Fruit fly (Drosophila melanogaster) whole organism, embryonic: ENCODE measurements around the gene CG1785.
A peak's percentile ranks its signal among the peaks of the same experiment; 100 is the strongest.

Source experiments
- Ada2b ChIP-seq: fragments of 200-800 bp; sonication (Bioruptor generic); IDR thresholded peaks from 2 replicates; pipeline ENCODE4 v1.3.6; 2022; ENCODE audit warnings: missing biosample characterization, missing genetic modification characterization
- CG10209 ChIP-seq: fragments of 200-800 bp; sonication (Bioruptor generic); optimal IDR thresholded peaks from 3 replicates; lab custom pipeline; 2017; ENCODE audit warnings: missing biosample characterization, mild to moderate bottlenecking, missing genetic modification characterization, missing genetic modification reagents
- CG10267 ChIP-seq: fragments of 200-800 bp; sonication (Bioruptor generic); optimal IDR thresholded peaks from 2 replicates; lab custom pipeline; 2018; ENCODE audit warnings: missing biosample characterization, mild to moderate bottlenecking, missing genetic modification characterization, moderate library complexity
- CG11398 ChIP-seq: fragments of 200-800 bp; sonication (Bioruptor generic); optimal IDR thresholded peaks from 2 replicates; lab custom pipeline; 2016; ENCODE audit warnings: missing biosample characterization, missing genetic modification characterization
- CG12744 ChIP-seq: fragments of 200-800 bp; sonication (Bioruptor generic); optimal IDR thresholded peaks from 2 replicates; lab custom pipeline; 2016; ENCODE audit warnings: missing biosample characterization, missing genetic modification characterization
- CG14710 ChIP-seq: fragments of 200-800 bp; sonication (Bioruptor generic); optimal IDR thresholded peaks from 3 replicates; lab custom pipeline; 2019; ENCODE audit warnings: missing biosample characterization, mild to moderate bottlenecking, missing genetic modification characterization, moderate library complexity
- CG18262 ChIP-seq: fragments of 200-800 bp; optimal IDR thresholded peaks from 3 replicates; lab custom pipeline; 2019; ENCODE audit warnings: missing biosample characterization, mild to moderate bottlenecking, missing genetic modification characterization, moderate library complexity
- CG18476 ChIP-seq: fragments of 200-800 bp; sonication (Bioruptor generic); optimal IDR thresholded peaks from 2 replicates; lab custom pipeline; 2016; ENCODE audit warnings: missing biosample characterization, mild to moderate bottlenecking, missing genetic modification characterization
- CG2678 ChIP-seq: fragments of 200-800 bp; sonication (Bioruptor generic); optimal IDR thresholded peaks from 3 replicates; lab custom pipeline; 2019; ENCODE audit warnings: missing biosample characterization, mild to moderate bottlenecking, missing genetic modification characterization, moderate library complexity
- CG3281 ChIP-seq: fragments of 200-800 bp; sonication (Bioruptor generic); optimal IDR thresholded peaks from 3 replicates; lab custom pipeline; 2017; ENCODE audit warnings: missing biosample characterization, mild to moderate bottlenecking, missing genetic modification characterization
- CG3838 ChIP-seq: fragments of 200-800 bp; sonication (Bioruptor generic); optimal IDR thresholded peaks from 3 replicates; lab custom pipeline; 2016; ENCODE audit warnings: missing biosample characterization, missing genetic modification characterization
- CG4707 ChIP-seq: fragments of 200-800 bp; sonication (Bioruptor generic); optimal IDR thresholded peaks from 2 replicates; lab custom pipeline; 2018; ENCODE audit warnings: missing biosample characterization, mild to moderate bottlenecking, missing genetic modification characterization, moderate library complexity
- CG6254 ChIP-seq: fragments of 200-800 bp; sonication (Bioruptor generic); optimal IDR thresholded peaks from 3 replicates; lab custom pipeline; 2017; ENCODE audit warnings: mild to moderate bottlenecking, missing biosample characterization, missing genetic modification reagents, missing genetic modification characterization
- CG6689 ChIP-seq: fragments of 200-800 bp; sonication (Bioruptor generic); IDR thresholded peaks from 2 replicates; pipeline ENCODE4 v1.3.6; 2022; ENCODE audit warnings: missing biosample characterization, missing genetic modification characterization
- CG8388 ChIP-seq: fragments of 200-800 bp; sonication (Bioruptor generic); optimal IDR thresholded peaks from 2 replicates; lab custom pipeline; 2019; ENCODE audit warnings: missing biosample characterization, mild to moderate bottlenecking, missing genetic modification characterization, moderate library complexity
- CG9876 ChIP-seq: fragments of 200-800 bp; sonication (Bioruptor generic); optimal IDR thresholded peaks from 2 replicates; lab custom pipeline; 2016; ENCODE audit warnings: missing biosample characterization, missing genetic modification characterization
- D19A ChIP-seq: fragments of 200-800 bp; optimal IDR thresholded peaks from 3 replicates; lab custom pipeline; 2019; ENCODE audit warnings: missing biosample characterization, mild to moderate bottlenecking, missing genetic modification characterization, moderate library complexity
- Dip3 ChIP-seq: fragments of 200-800 bp; sonication (Bioruptor generic); optimal IDR thresholded peaks from 3 replicates; lab custom pipeline; 2016; ENCODE audit warnings: missing biosample characterization, missing genetic modification characterization
- E2f2 ChIP-seq: fragments of 200-800 bp; sonication (Bioruptor generic); IDR thresholded peaks from 2 replicates; pipeline ENCODE4 v1.3.6; 2022; ENCODE audit warnings: missing biosample characterization, missing genetic modification characterization
- Ets97D ChIP-seq: fragments of 200-800 bp; sonication (Bioruptor generic); optimal IDR thresholded peaks from 3 replicates; lab custom pipeline; 2016; ENCODE audit warnings: missing biosample characterization, missing genetic modification characterization
- H2.0 ChIP-seq: fragments of 200-800 bp; sonication (Bioruptor generic); IDR thresholded peaks from 2 replicates; pipeline ENCODE4 v1.3.6; 2022; ENCODE audit warnings: missing biosample characterization, missing genetic modification characterization
- Hmx ChIP-seq: fragments of 200-800 bp; sonication (Bioruptor generic); optimal IDR thresholded peaks from 2 replicates; lab custom pipeline; 2016; ENCODE audit warnings: missing biosample characterization, missing genetic modification characterization
- Mrtf ChIP-seq: fragments of 200-800 bp; sonication (Bioruptor generic); IDR thresholded peaks from 3 replicates; pipeline ENCODE4 v1.3.6; 2022; ENCODE audit warnings: missing biosample characterization, missing genetic modification characterization
- Myb ChIP-seq: fragments of 200-800 bp; sonication (Bioruptor generic); optimal IDR thresholded peaks from 2 replicates; lab custom pipeline; 2016; ENCODE audit warnings: missing biosample characterization, missing genetic modification characterization
- Oli ChIP-seq: fragments of 200-800 bp; sonication (Bioruptor generic); optimal IDR thresholded peaks from 2 replicates; lab custom pipeline; 2018; ENCODE audit warnings: missing biosample characterization, mild to moderate bottlenecking, missing genetic modification characterization, moderate library complexity
- Opbp ChIP-seq: fragments of 200-800 bp; sonication (Bioruptor generic); IDR thresholded peaks from 3 replicates; pipeline ENCODE4 v1.3.6; 2022; ENCODE audit warnings: missing biosample characterization, missing genetic modification characterization; ENCODE audit not compliant: partially characterized antibody
- Rx ChIP-seq: fragments of 200-800 bp; sonication (Bioruptor generic); IDR thresholded peaks from 2 replicates; pipeline ENCODE4 v1.3.6; 2022; ENCODE audit warnings: missing biosample characterization, missing genetic modification characterization
- Sox102F ChIP-seq: fragments of 200-800 bp; sonication (Bioruptor generic); optimal IDR thresholded peaks from 2 replicates; lab custom pipeline; 2018; ENCODE audit warnings: missing biosample characterization, mild to moderate bottlenecking, missing genetic modification characterization, moderate library complexity
- ac ChIP-seq: fragments of 200-800 bp; sonication (Bioruptor generic); optimal IDR thresholded peaks from 3 replicates; lab custom pipeline; 2017; ENCODE audit warnings: missing biosample characterization, mild to moderate bottlenecking, missing genetic modification characterization
- ap ChIP-seq: fragments of 200-800 bp; sonication (Bioruptor generic); IDR thresholded peaks from 2 replicates; pipeline ENCODE4 v1.3.6; 2022; ENCODE audit warnings: missing biosample characterization, missing genetic modification characterization
- ato ChIP-seq: fragments of 200-800 bp; sonication (Bioruptor generic); IDR thresholded peaks from 2 replicates; pipeline ENCODE4 v1.3.6; 2022; ENCODE audit warnings: missing biosample characterization, missing genetic modification characterization; ENCODE audit not compliant: partially characterized antibody
- bab2 ChIP-seq: fragments of 200-800 bp; sonication (Bioruptor generic); optimal IDR thresholded peaks from 2 replicates; lab custom pipeline; 2016; ENCODE audit warnings: missing biosample characterization, missing genetic modification characterization
- cad ChIP-seq: fragments of >200 bp; optimal IDR thresholded peaks from 2 replicates; lab custom pipeline; 2017; ENCODE audit warnings: missing biosample characterization, missing genetic modification characterization
- chn ChIP-seq: fragments of 200-800 bp; sonication (Bioruptor generic); optimal IDR thresholded peaks from 2 replicates; lab custom pipeline; 2016; ENCODE audit warnings: missing biosample characterization, missing genetic modification characterization
- dan ChIP-seq: fragments of 200-800 bp; sonication (Bioruptor generic); IDR thresholded peaks from 2 replicates; pipeline ENCODE4 v1.3.6; 2022; ENCODE audit warnings: missing biosample characterization, missing genetic modification characterization
- esg ChIP-seq: fragments of 200-800 bp; sonication (Bioruptor generic); conservative IDR thresholded peaks from 2 replicates; pipeline ENCODE4 v1.3.6; 2022; ENCODE audit warnings: missing biosample characterization, missing genetic modification characterization
- gem ChIP-seq: fragments of 200-800 bp; sonication (Bioruptor generic); optimal IDR thresholded peaks from 2 replicates; lab custom pipeline; 2019; ENCODE audit warnings: missing biosample characterization, mild to moderate bottlenecking, missing genetic modification characterization, moderate library complexity
- grau ChIP-seq: fragments of 200-800 bp; optimal IDR thresholded peaks from 3 replicates; lab custom pipeline; 2019; ENCODE audit warnings: missing biosample characterization, mild to moderate bottlenecking, missing genetic modification characterization, moderate library complexity
- h ChIP-seq: fragments of >200 bp; optimal IDR thresholded peaks from 2 replicates; lab custom pipeline; 2017
- klu ChIP-seq: fragments of 200-800 bp; sonication (Bioruptor generic); IDR thresholded peaks from 2 replicates; pipeline ENCODE4 v1.3.6; 2022; ENCODE audit warnings: missing biosample characterization, missing genetic modification characterization
- kni ChIP-seq: fragments of 200-800 bp; sonication (Bioruptor generic); optimal IDR thresholded peaks from 3 replicates; lab custom pipeline; 2017; ENCODE audit warnings: mild to moderate bottlenecking, missing biosample characterization, missing genetic modification reagents, missing genetic modification characterization
- lmd ChIP-seq: fragments of 200-800 bp; sonication (Bioruptor generic); IDR thresholded peaks from 2 replicates; pipeline ENCODE4 v1.3.6; 2022; ENCODE audit warnings: missing biosample characterization, missing genetic modification characterization
- org-1 ChIP-seq: fragments of 200-800 bp; sonication (Bioruptor generic); optimal IDR thresholded peaks from 2 replicates; lab custom pipeline; 2017; ENCODE audit warnings: missing biosample characterization, missing genetic modification characterization
- phol ChIP-seq: fragments of 200-800 bp; sonication (Bioruptor generic); optimal IDR thresholded peaks from 3 replicates; lab custom pipeline; 2018; ENCODE audit warnings: missing biosample characterization, mild to moderate bottlenecking, missing genetic modification characterization, moderate library complexity
- shn ChIP-seq: fragments of 200-800 bp; sonication (Bioruptor generic); optimal IDR thresholded peaks from 3 replicates; lab custom pipeline; 2016; ENCODE audit warnings: missing biosample characterization, missing genetic modification characterization
- stc ChIP-seq: fragments of 200-800 bp; sonication (Bioruptor generic); IDR thresholded peaks from 2 replicates; pipeline ENCODE4 v1.3.6; 2022; ENCODE audit warnings: missing biosample characterization, missing genetic modification characterization
- tgo ChIP-seq: fragments of 200-800 bp; sonication (Bioruptor generic); IDR thresholded peaks from 3 replicates; pipeline ENCODE4 v1.3.6; 2022; ENCODE audit warnings: missing biosample characterization, missing genetic modification characterization
- tin ChIP-seq: fragments of 200-800 bp; sonication (Bioruptor generic); optimal IDR thresholded peaks from 3 replicates; lab custom pipeline; 2016; ENCODE audit warnings: missing biosample characterization, missing genetic modification characterization
- tup ChIP-seq: fragments of 200-800 bp; sonication (Bioruptor generic); optimal IDR thresholded peaks from 2 replicates; lab custom pipeline; 2016; ENCODE audit warnings: missing biosample characterization, mild to moderate bottlenecking, missing genetic modification characterization, moderate library complexity

The CG1785 gene

DNA sequence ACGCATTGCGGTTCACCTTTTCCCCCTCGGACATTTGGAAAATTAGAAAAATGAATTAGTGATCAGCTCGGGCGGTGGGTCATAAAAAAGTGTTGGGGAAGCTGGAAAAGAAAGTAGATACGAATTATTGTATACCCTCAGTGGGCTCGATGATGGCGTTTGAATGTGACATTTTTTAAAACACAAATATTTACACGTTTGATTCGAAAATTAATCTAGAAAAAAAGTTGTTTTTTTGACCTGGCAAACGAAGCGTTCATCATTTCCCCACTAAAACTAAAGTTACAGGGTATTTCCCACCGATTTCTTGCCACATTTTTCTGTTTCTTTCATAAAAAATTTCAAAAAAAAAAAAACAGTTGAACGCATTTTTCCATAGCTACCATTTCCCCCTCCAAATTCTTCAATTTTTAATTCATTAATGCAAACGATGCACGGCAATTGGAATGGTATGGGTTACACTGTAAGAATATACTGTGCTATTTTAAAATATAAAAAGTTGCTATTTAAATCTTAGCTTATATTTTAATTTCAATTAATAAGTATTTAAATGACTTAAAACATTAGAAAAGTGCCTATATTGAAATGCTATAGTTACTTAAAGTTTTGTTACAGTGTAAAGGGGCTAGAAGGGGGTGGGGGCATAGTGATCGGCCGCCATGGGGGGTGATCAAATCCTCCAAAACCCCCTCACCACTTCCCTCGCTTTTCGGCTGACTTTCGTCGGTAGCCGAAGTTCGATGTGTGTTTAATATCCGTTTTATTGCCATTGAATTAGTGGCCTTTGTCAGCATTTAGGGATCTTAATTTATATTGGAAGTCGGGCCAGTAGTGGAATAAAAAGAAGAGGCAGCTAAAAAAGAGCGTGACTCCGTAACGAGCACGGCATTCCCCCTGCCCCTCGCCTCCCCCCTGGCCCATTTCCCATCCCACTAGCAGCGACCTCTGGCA is 43.1 kb upstream of the CG1785 start (continued):
- TF ChIP-seq org-1 (GFP tag; lab: Kevin White, UChicago) (no peak), Opbp (GFP tag; lab: Robert Waterston, UW) (no peak), CG6254 (GFP tag; lab: Kevin White, UChicago) (no peak), stc (GFP tag; lab: Robert Waterston, UW) (0 out of 2 replicates have a peak, but pooled peaks have one; percentile 64), bab2 (GFP tag; lab: Kevin White, UChicago) (peak; percentile 59), CG14710 (peak; percentile 65), Hmx (no peak), ac (no peak), tup (GFP tag; lab: Kevin White, UChicago) (no peak), E2f2 (GFP tag; lab: Robert Waterston, UW) (peak; percentile 27; the same call in 1 of the 2 replicates), h (lab: Kevin White, UChicago) (no peak), grau (tag; lab: Kevin White, UChicago) (peak; percentile 32), CG9876 (GFP tag; lab: Kevin White, UChicago) (no peak), kni (GFP tag; lab: Kevin White, UChicago) (no peak), shn (GFP tag; lab: Kevin White, UChicago) (no peak), Ets97D (GFP tag; lab: Kevin White, UChicago) (no peak), CG2678 (tag; lab: Kevin White, UChicago) (peak; percentile 40), chn (GFP tag; lab: Kevin White, UChicago) (peak; percentile 64), ap (GFP tag; lab: Robert Waterston, UW) (peak; percentile 55; the same call in 1 of the 2 replicates), CG11398 (no peak), CG3838 (GFP tag; lab: Kevin White, UChicago) (no peak), CG10209 (GFP tag; lab: Kevin White, UChicago) (peak; percentile 27), CG12744 (GFP tag; lab: Kevin White, UChicago) (no peak), tgo (peak; percentile 40; the same call in 2 of the 3 replicates), H2.0 (GFP tag; lab: Robert Waterston, UW) (peak; percentile 46; the same call in 1 of the 2 replicates), CG18262 (tag; lab: Kevin White, UChicago) (peak; percentile 80), phol (peak; percentile 61), gem (tag; lab: Kevin White, UChicago) (peak; percentile 62), dan (GFP tag; lab: Robert Waterston, UW) (peak; percentile 55; the same call in 1 of the 2 replicates), D19A (tag; lab: Kevin White, UChicago) (peak; percentile 52), Rx (GFP tag; lab: Robert Waterston, UW) (peak; percentile 59), cad (GFP tag; lab: Kevin White, UChicago) (no peak), tin (GFP tag; lab: Kevin White, UChicago) (peak; percentile 20), Oli (tag; lab: Kevin White, UChicago) (peak; percentile 21), CG3281 (GFP tag; lab: Kevin White, UChicago) (no peak), CG8388 (GFP tag; lab: Kevin White, UChicago) (peak; percentile 45), CG18476 (no peak), Myb (GFP tag; lab: Kevin White, UChicago) (no peak), CG10267 (tag; lab: Kevin White, UChicago) (peak; percentile 55), klu (GFP tag; lab: Robert Waterston, UW) (peak; percentile 35; the same call in 1 of the 2 replicates), CG4707 (GFP tag; lab: Kevin White, UChicago) (no peak), lmd (GFP tag; lab: Robert Waterston, UW) (peak; percentile 57), esg (GFP tag; lab: Robert Waterston, UW) (peak; percentile 58), CG6689 (GFP tag; lab: Robert Waterston, UW) (peak; percentile 68; the same call in 1 of the 2 replicates), Dip3 (GFP tag; lab: Kevin White, UChicago) (no peak), Sox102F (GFP tag; lab: Kevin White, UChicago) (peak; percentile 59), ato (GFP tag; lab: Robert Waterston, UW) (no peak), Mrtf (GFP tag; lab: Robert Waterston, UW) (0 out of 3 replicates have a peak, but pooled peaks have one; percentile 49), Ada2b (GFP tag; lab: Robert Waterston, UW) (peak; percentile 26; the same call in 1 of the 2 replicates)
